Worm (Caenorhabditis elegans) whole organism, midembryonic: ENCODE data around the gene wdr-31.

ENCODE experiments used
- T22C8.4 ChIP-seq: fragments of 200-800 bp; sonication (Bioruptor generic); IDR thresholded peaks from 2 replicates; pipeline ENCODE4 v1.3.6; 2022; ENCODE audit warnings: missing genetic modification characterization, missing compliant biosample characterization
- cog-1 ChIP-seq: sonication (generic microtip); optimal IDR thresholded peaks from 2 replicates; lab custom pipeline; 2016; ENCODE audit warnings: missing genetic modification characterization, missing compliant biosample characterization
- flt-1 ChIP-seq: fragments of 200-800 bp; sonication (Bioruptor generic); IDR thresholded peaks from 2 replicates; pipeline ENCODE4 v1.3.6; 2022; ENCODE audit warnings: missing genetic modification characterization, missing compliant biosample characterization
- klf-2 ChIP-seq: fragments of 200-800 bp; sonication (Bioruptor generic); conservative IDR thresholded peaks from 2 replicates; pipeline ENCODE4 v1.3.6; 2022; ENCODE audit warnings: missing genetic modification reagents, missing genetic modification characterization, missing compliant biosample characterization
- med-1 ChIP-seq: sonication (generic microtip); optimal IDR thresholded peaks from 2 replicates; lab custom pipeline; 2017; ENCODE audit warnings: missing genetic modification characterization, mild to moderate bottlenecking, missing compliant biosample characterization, antibody characterized with exemption, missing genetic modification reagents; ENCODE audit not compliant: insufficient read depth
- ref-1 ChIP-seq: fragments of 200-800 bp; sonication (Bioruptor generic); conservative IDR thresholded peaks from 2 replicates; pipeline ENCODE4 v1.3.6; 2022; ENCODE audit warnings: missing genetic modification reagents, missing genetic modification characterization, missing compliant biosample characterization
- tab-1 ChIP-seq: fragments of 200-800 bp; sonication (Bioruptor generic); IDR thresholded peaks from 2 replicates; pipeline ENCODE4 v1.3.6; 2022; ENCODE audit warnings: missing genetic modification characterization, missing compliant biosample characterization

DNA sequence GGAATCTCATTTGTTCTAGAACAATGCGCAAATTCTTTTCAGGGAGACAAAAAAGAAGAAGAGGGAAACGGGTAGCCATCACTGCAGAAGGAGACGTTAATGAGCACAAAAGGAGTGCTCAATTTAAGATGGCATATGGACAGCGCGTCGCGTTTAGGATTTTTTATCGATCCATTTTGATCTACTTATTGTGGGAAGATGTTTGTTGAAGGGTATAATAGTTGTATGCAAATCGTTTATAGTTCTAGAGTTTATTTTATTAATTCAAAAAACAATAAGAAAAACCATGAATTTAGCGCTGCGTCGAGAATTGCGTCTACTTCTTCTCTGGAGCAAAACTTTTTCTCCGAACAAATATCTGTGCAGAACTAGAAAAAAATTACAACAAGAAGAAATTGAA lies 38.4 kb upstream of the wdr-31 start, which contains the start of gene sdz-9:
- no peak for TF ChIP-seq klf-2 (GFP tag; lab: Robert Waterston, UW)
- no peak for TF ChIP-seq cog-1
- TF ChIP-seq T22C8.4 (GFP tag; lab: Robert Waterston, UW), result no peak
- TF ChIP-seq ref-1 (GFP tag; lab: Robert Waterston, UW), result no peak
- TF ChIP-seq med-1 (GFP tag; lab: Kevin White, UChicago), result no peak
- no peak for TF ChIP-seq tab-1 (GFP tag; lab: Robert Waterston, UW)
- no peak for TF ChIP-seq flt-1
